Fruit fly (Drosophila melanogaster): ENCODE data around the gene pins.
A peak's percentile ranks its signal among the peaks of the same experiment; 100 is the strongest.

pins gene

dm6 chr3R:27556972-27557371 lies 25.7 kb upstream of the pins start (continued):
- TF ChIP-seq fd102C (GFP tag; optimal IDR thresholded peaks at IDR 0.05) (no peak), Dref (GFP tag; IDR thresholded peaks at IDR 0.05) (no peak), CG1603 (tag; optimal IDR thresholded peaks at IDR 0.05) (no peak), zen2 (GFP tag; IDR thresholded peaks at IDR 0.05; ENCODE audit: partially characterized antibody) (no peak), Lpt (GFP tag; optimal IDR thresholded peaks at IDR 0.05) (no peak), ash1 (GFP tag; optimal IDR thresholded peaks at IDR 0.05) (no peak), her (GFP tag; optimal IDR thresholded peaks at IDR 0.05) (no peak), CG34224 (GFP tag; IDR thresholded peaks at IDR 0.05; ENCODE audit: partially characterized antibody) (no peak), ham (GFP tag; IDR thresholded peaks at IDR 0.05) (no peak), HmgD (GFP tag; optimal IDR thresholded peaks at IDR 0.05) (no peak), CG2129 (GFP tag; IDR thresholded peaks at IDR 0.05; ENCODE audit: partially characterized antibody) (no peak), Elba2 (GFP tag; optimal IDR thresholded peaks at IDR 0.05) (no peak), Max (GFP tag; optimal IDR thresholded peaks at IDR 0.05) (no peak), CG14965 (GFP tag; optimal IDR thresholded peaks at IDR 0.05; ENCODE audit: borderline replicate concordance) (no peak), twi (tag; optimal IDR thresholded peaks at IDR 0.05) (no peak), Usf (GFP tag; optimal IDR thresholded peaks at IDR 0.05) (no peak), ERR (GFP tag; optimal IDR thresholded peaks at IDR 0.05) (no peak), CG31388 (GFP tag; optimal IDR thresholded peaks at IDR 0.05) (no peak), CG13296 (GFP tag; optimal IDR thresholded peaks at IDR 0.05) (peak; percentile 47), CG6689 (GFP tag; IDR thresholded peaks at IDR 0.05) (no peak; the same call in 1 of the 2 replicates), CG7786 (GFP tag; optimal IDR thresholded peaks at IDR 0.05) (peak; percentile 15), HLH4C (GFP tag; IDR thresholded peaks at IDR 0.05; ENCODE audit: partially characterized antibody) (no peak), CG7928 (GFP tag; optimal IDR thresholded peaks at IDR 0.05) (peak; percentile 14), CG4424 (GFP tag; optimal IDR thresholded peaks at IDR 0.05) (no peak), phol (tag; optimal IDR thresholded peaks at IDR 0.05) (peak; percentile 28), CG30431 (GFP tag; optimal IDR thresholded peaks at IDR 0.05) (no peak), dati (GFP tag; IDR thresholded peaks at IDR 0.05) (no peak), CG15696 (tag; optimal IDR thresholded peaks at IDR 0.05) (no peak), dysf (GFP tag; IDR thresholded peaks at IDR 0.05) (peak; percentile 70), Mrtf (GFP tag; IDR thresholded peaks at IDR 0.05) (no peak), NC2α (GFP tag; optimal IDR thresholded peaks at IDR 0.05) (no peak), HHEX (GFP tag; optimal IDR thresholded peaks at IDR 0.05) (peak; percentile 4), Asciz (GFP tag; optimal IDR thresholded peaks at IDR 0.05) (no peak), Myb (GFP tag; optimal IDR thresholded peaks at IDR 0.05) (no peak), Doc3 (GFP tag; IDR thresholded peaks at IDR 0.05; ENCODE audit: partially characterized antibody) (no peak), sob (GFP tag; IDR thresholded peaks at IDR 0.05) (peak; percentile 70), schlank (tag; optimal IDR thresholded peaks at IDR 0.05) (no peak), ems (GFP tag; optimal IDR thresholded peaks at IDR 0.05) (peak; percentile 17), CG4360 (GFP tag; IDR thresholded peaks at IDR 0.05) (no peak), Sox100B (GFP tag; optimal IDR thresholded peaks at IDR 0.05) (no peak), Hr78 (GFP tag; optimal IDR thresholded peaks at IDR 0.05) (no peak), CG14050 (GFP tag; IDR thresholded peaks at IDR 0.05) (no peak), CG3838 (GFP tag; optimal IDR thresholded peaks at IDR 0.05) (no peak), CG8924 (tag; optimal IDR thresholded peaks at IDR 0.05) (no peak), chinmo (GFP tag; IDR thresholded peaks at IDR 0.05; ENCODE audit: partially characterized antibody) (no peak), amos (GFP tag; IDR thresholded peaks at IDR 0.05; ENCODE audit: partially characterized antibody) (no peak), stc (GFP tag; IDR thresholded peaks at IDR 0.05) (0 out of 2 replicates have a peak, but pooled peaks have one; percentile 24), hth (optimal IDR thresholded peaks at IDR 0.05) (no peak), CG10366 (GFP tag; IDR thresholded peaks at IDR 0.05) (peak; percentile 54), Tbp (GFP tag; optimal IDR thresholded peaks at IDR 0.05) (no peak), knrl (GFP tag; IDR thresholded peaks at IDR 0.05; ENCODE audit: partially characterized antibody) (no peak), Drgx (GFP tag; IDR thresholded peaks at IDR 0.05) (peak; percentile 81)

Measured in whole organism, embryonic.